Worm (Caenorhabditis elegans): ENCODE data around the gene Y73B6BL.27.

- TF ChIP-seq tab-1 (GFP tag; IDR thresholded peaks at IDR 0.05) (no peak), med-1 (GFP tag; optimal IDR thresholded peaks at IDR 0.05; ENCODE audit: insufficient read depth) (no peak), flt-1 (GFP tag; IDR thresholded peaks at IDR 0.05) (no peak), ztf-29 (GFP tag; IDR thresholded peaks at IDR 0.05) (no peak), ztf-23 (GFP tag; IDR thresholded peaks at IDR 0.05) (no peak), T22C8.4 (GFP tag; IDR thresholded peaks at IDR 0.05) (no peak), ref-1 (GFP tag; conservative IDR thresholded peaks at IDR 0.05) (no peak)
Measured at ce11 chrIV:6460596-6460995, 12.4 kb downstream of the Y73B6BL.27 start.
